Worm (Caenorhabditis elegans) whole organism, L1 larva: ENCODE data around the gene C09G9.3.

Source experiments
- C16A3.4 ChIP-seq: fragments of 150-350 bp; optimal IDR thresholded peaks from 2 replicates; lab custom pipeline; 2014; ENCODE audit warnings: missing biosample characterization, missing genetic modification characterization
- F16B12.6 ChIP-seq: fragments of 150-350 bp; optimal IDR thresholded peaks from 2 replicates; lab custom pipeline; 2014; ENCODE audit warnings: missing biosample characterization, missing genetic modification characterization
- aly-2 ChIP-seq: fragments of 150-350 bp; optimal IDR thresholded peaks from 2 replicates; lab custom pipeline; 2014; ENCODE audit warnings: missing biosample characterization, missing genetic modification characterization
- ama-1 ChIP-seq: fragments of 150-350 bp; optimal IDR thresholded peaks from 2 replicates; lab custom pipeline; 2014
- blmp-1 ChIP-seq: fragments of 150-350 bp; optimal IDR thresholded peaks from 2 replicates; lab custom pipeline; 2014; ENCODE audit warnings: missing biosample characterization, missing genetic modification characterization
- ceh-63 ChIP-seq: fragments of 200-800 bp; sonication (Bioruptor generic); optimal IDR thresholded peaks from 2 replicates; lab custom pipeline; 2018; ENCODE audit warnings: mild to moderate bottlenecking, missing genetic modification characterization, missing compliant biosample characterization
- ceh-8 ChIP-seq: fragments of 200-800 bp; sonication (Bioruptor generic); optimal IDR thresholded peaks from 2 replicates; lab custom pipeline; 2018; ENCODE audit warnings: mild to moderate bottlenecking, missing genetic modification characterization, moderate library complexity, missing compliant biosample characterization
- ceh-82 ChIP-seq, 3 experiments: fragments of 150-350 bp in 1 of 3; sonication (generic microtip) in 2 of 3; optimal IDR thresholded peaks; 2 replicates each; lab custom pipeline; 2014 to 2017; ENCODE audit warnings: missing biosample characterization in 3 of 3, missing genetic modification characterization in 3 of 3
- ceh-88 ChIP-seq: fragments of 200-800 bp; sonication (Bioruptor generic); IDR thresholded peaks from 2 replicates; pipeline ENCODE4 v1.3.6; 2022; ENCODE audit warnings: missing genetic modification characterization, missing compliant biosample characterization
- ces-1 ChIP-seq: fragments of 150-350 bp; optimal IDR thresholded peaks from 2 replicates; lab custom pipeline; 2014; ENCODE audit warnings: missing biosample characterization, missing genetic modification reagents, missing genetic modification characterization
- dsc-1 ChIP-seq: sonication (generic microtip); optimal IDR thresholded peaks from 2 replicates; lab custom pipeline; 2016; ENCODE audit warnings: mild to moderate bottlenecking, missing genetic modification characterization, missing compliant biosample characterization
- efl-1 ChIP-seq, 4 experiments: fragments of 150-350 bp; optimal IDR thresholded peaks in 3 of 4; peaks in 1 of 4; 1 replicate in 1 of 4; 2 replicates in 3 of 4; lab custom pipeline; 2014; ENCODE audit warnings: missing biosample characterization in 2 of 4, missing genetic modification characterization in 2 of 4, missing genetic modification reagents in 2 of 4
- elt-3 ChIP-seq, 6 experiments: fragments of 150-350 bp in 1 of 6; sonication (generic microtip); optimal IDR thresholded peaks; 2 replicates each; lab custom pipeline; 2017 to 2018; ENCODE audit warnings: missing biosample characterization in 6 of 6, missing genetic modification characterization in 6 of 6, inconsistent platforms in 1 of 6
- grh-1 ChIP-seq: fragments of 200-800 bp; sonication (Bioruptor generic); IDR thresholded peaks from 2 replicates; pipeline ENCODE4 v1.3.6; 2022; ENCODE audit warnings: missing genetic modification reagents, missing genetic modification characterization, missing compliant biosample characterization
- hlh-4 ChIP-seq: sonication (generic microtip); optimal IDR thresholded peaks from 2 replicates; lab custom pipeline; 2016; ENCODE audit warnings: mild to moderate bottlenecking, missing genetic modification characterization, missing compliant biosample characterization
- lin-13 ChIP-seq: fragments of 150-350 bp; optimal IDR thresholded peaks from 2 replicates; lab custom pipeline; 2014; ENCODE audit warnings: missing biosample characterization, missing genetic modification reagents, missing genetic modification characterization
- lin-14 ChIP-seq: fragments of 200-800 bp; sonication (Bioruptor generic); optimal IDR thresholded peaks from 2 replicates; lab custom pipeline; 2018; ENCODE audit warnings: mild to moderate bottlenecking, missing genetic modification characterization, moderate library complexity, missing compliant biosample characterization
- lin-35 ChIP-seq, 2 experiments: fragments of 150-350 bp; optimal IDR thresholded peaks; 2 replicates each; lab custom pipeline; 2014; ENCODE audit warnings: missing biosample characterization in 2 of 2, missing genetic modification characterization in 2 of 2, missing genetic modification reagents in 2 of 2
- lsy-2 ChIP-seq, 2 experiments: fragments of 150-350 bp; optimal IDR thresholded peaks; 2 replicates each; lab custom pipeline; 2014; ENCODE audit warnings: missing biosample characterization in 2 of 2, missing genetic modification characterization in 2 of 2
- mab-9 ChIP-seq: fragments of 200-800 bp; sonication (Bioruptor generic); IDR thresholded peaks from 2 replicates; pipeline ENCODE4 v1.3.6; 2022; ENCODE audit warnings: missing genetic modification reagents, missing genetic modification characterization, missing compliant biosample characterization
- nhr-19 ChIP-seq: fragments of 200-800 bp; sonication (Bioruptor generic); conservative IDR thresholded peaks from 2 replicates; pipeline ENCODE4 v1.3.6; 2022; ENCODE audit warnings: missing genetic modification characterization, missing compliant biosample characterization
- nhr-20 ChIP-seq: sonication (generic microtip); optimal IDR thresholded peaks from 2 replicates; lab custom pipeline; 2016; ENCODE audit warnings: mild to moderate bottlenecking, missing genetic modification characterization, missing compliant biosample characterization
- nhr-28 ChIP-seq: fragments of 150-350 bp; optimal IDR thresholded peaks from 2 replicates; lab custom pipeline; 2014; ENCODE audit warnings: missing biosample characterization, missing genetic modification characterization
- nhr-47 ChIP-seq: sonication (generic microtip); optimal IDR thresholded peaks from 2 replicates; lab custom pipeline; 2016; ENCODE audit warnings: mild to moderate bottlenecking, missing genetic modification characterization, moderate library complexity, missing compliant biosample characterization
- nhr-71 ChIP-seq: sonication (generic microtip); optimal IDR thresholded peaks from 2 replicates; lab custom pipeline; 2016; ENCODE audit warnings: mild to moderate bottlenecking, missing genetic modification characterization, moderate library complexity, missing compliant biosample characterization
- nhr-84 ChIP-seq: sonication (generic microtip); optimal IDR thresholded peaks from 2 replicates; lab custom pipeline; 2017; ENCODE audit warnings: missing biosample characterization, missing genetic modification characterization
- nhr-85 ChIP-seq: sonication (generic microtip); peaks from one replicate; lab custom pipeline; 2016; ENCODE audit warnings: missing genetic modification characterization, inconsistent platforms, missing compliant biosample characterization
- nhr-90 ChIP-seq: sonication (generic microtip); optimal IDR thresholded peaks from 2 replicates; lab custom pipeline; 2016; ENCODE audit warnings: mild to moderate bottlenecking, missing genetic modification characterization, missing compliant biosample characterization; ENCODE audit not compliant: poor library complexity
- rnt-1 ChIP-seq: sonication (generic microtip); optimal IDR thresholded peaks from 2 replicates; lab custom pipeline; 2016; ENCODE audit warnings: mild to moderate bottlenecking, missing genetic modification characterization, moderate library complexity, missing compliant biosample characterization
- skn-1 ChIP-seq: fragments of 150-350 bp; optimal IDR thresholded peaks from 2 replicates; lab custom pipeline; 2014; ENCODE audit warnings: missing biosample characterization, missing genetic modification characterization
- snpc-4 ChIP-seq: fragments of 150-350 bp; optimal IDR thresholded peaks from 2 replicates; lab custom pipeline; 2014; ENCODE audit warnings: missing biosample characterization, missing genetic modification characterization
- snu-23 ChIP-seq: sonication (generic microtip); optimal IDR thresholded peaks from 2 replicates; lab custom pipeline; 2016; ENCODE audit warnings: missing genetic modification characterization, missing compliant biosample characterization
- sox-4 ChIP-seq: sonication (generic microtip); optimal IDR thresholded peaks from 2 replicates; lab custom pipeline; 2016; ENCODE audit warnings: missing genetic modification characterization, missing compliant biosample characterization
- sup-37 ChIP-seq: fragments of 200-800 bp; sonication (Bioruptor generic); optimal IDR thresholded peaks from 2 replicates; lab custom pipeline; 2018; ENCODE audit warnings: mild to moderate bottlenecking, missing genetic modification characterization, missing compliant biosample characterization
- swsn-7 ChIP-seq: sonication (generic microtip); optimal IDR thresholded peaks from 2 replicates; lab custom pipeline; 2016; ENCODE audit warnings: missing genetic modification characterization, missing compliant biosample characterization
- tlp-1 ChIP-seq: fragments of 150-350 bp; optimal IDR thresholded peaks from 2 replicates; lab custom pipeline; 2014; ENCODE audit warnings: missing biosample characterization, missing genetic modification characterization
- unc-62 ChIP-seq: fragments of 150-350 bp; optimal IDR thresholded peaks from 2 replicates; lab custom pipeline; 2014; ENCODE audit warnings: missing biosample characterization, missing genetic modification reagents, missing genetic modification characterization
- zip-4 ChIP-seq: fragments of 200-800 bp; sonication (Bioruptor generic); optimal IDR thresholded peaks from 2 replicates; lab custom pipeline; 2018; ENCODE audit warnings: mild to moderate bottlenecking, missing genetic modification characterization, moderate library complexity, missing compliant biosample characterization
- ztf-11 ChIP-seq, 2 experiments: sonication (generic microtip); optimal IDR thresholded peaks; 2 replicates each; lab custom pipeline; 2016 to 2017; ENCODE audit warnings: missing genetic modification characterization in 2 of 2, missing biosample characterization in 1 of 2, missing compliant biosample characterization in 1 of 2
- ztf-4 ChIP-seq: fragments of 150-350 bp; optimal IDR thresholded peaks from 2 replicates; lab custom pipeline; 2014; ENCODE audit warnings: missing biosample characterization, missing genetic modification characterization

The C09G9.3 gene

DNA sequence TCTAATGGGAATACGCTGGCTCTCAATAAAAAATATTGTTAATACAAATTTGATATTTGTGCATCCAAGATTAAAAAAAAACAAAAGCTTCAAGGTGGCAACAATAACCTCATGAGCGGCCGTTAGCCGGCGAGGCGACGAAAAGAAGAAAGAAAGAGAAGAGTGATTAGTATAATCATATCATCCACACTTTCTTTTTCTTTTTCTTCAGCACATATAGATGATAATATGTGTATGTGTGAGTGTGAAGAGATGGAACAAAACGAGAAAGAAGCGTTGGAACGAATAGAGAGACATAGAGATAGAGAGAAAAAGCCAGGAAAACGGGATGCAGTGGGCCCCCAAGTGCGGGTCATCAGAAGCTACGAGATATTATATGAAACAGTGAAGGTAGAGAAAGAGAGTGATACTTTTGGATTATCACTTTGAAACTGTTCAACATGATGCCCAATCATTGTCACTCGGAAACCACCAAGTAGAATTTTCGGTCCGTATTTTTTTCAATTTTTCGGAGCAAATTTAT is 47.5 kb upstream of the C09G9.3 start:
- TF ChIP-seq skn-1: peak; percentile 22
- peak; percentile 43 for TF ChIP-seq nhr-71 (tag; lab: Kevin White, UChicago)
- no peak for TF ChIP-seq ces-1
- peak in 1 of 3 experiments; percentile 5 for TF ChIP-seq ceh-82 (tag; optimal IDR thresholded peaks at IDR 0.05; lab: Kevin White, UChicago)
- no peak for TF ChIP-seq ztf-11 (tag; optimal IDR thresholded peaks at IDR 0.05; lab: Kevin White, UChicago)
- peak; percentile 2 for TF ChIP-seq swsn-7
- peak; percentile 31 for TF ChIP-seq snu-23 (GFP tag; lab: Kevin White, UChicago)
- no peak for TF ChIP-seq sox-4 (tag; lab: Kevin White, UChicago)
- TF ChIP-seq ztf-4: no peak
- no peak for TF ChIP-seq nhr-28
- peak in 1 of 2 experiments; percentile 40 for TF ChIP-seq lsy-2 (tag; optimal IDR thresholded peaks at IDR 0.05; lab: Kevin White, UChicago)
- TF ChIP-seq rnt-1: peak; percentile 52
- TF ChIP-seq efl-1 (optimal IDR thresholded peaks at IDR 0.05; lab: Kevin White, UChicago): peak; percentile 13
- TF ChIP-seq efl-1 (GFP tag; optimal IDR thresholded peaks at IDR 0.05 in 1 of 2; lab: Kevin White, UChicago): peak in 1 of 2 experiments; percentile 56
- 0 out of 2 replicates have a peak, but pooled peaks have one; percentile 26 for TF ChIP-seq nhr-19 (GFP tag; lab: Robert Waterston, UW)
- TF ChIP-seq aly-2 (tag; lab: Kevin White, UChicago): no peak
- no peak for TF ChIP-seq dsc-1 (tag; lab: Kevin White, UChicago)
- TF ChIP-seq hlh-4: no peak
- TF ChIP-seq mab-9 (GFP tag; lab: Robert Waterston, UW): no peak
- TF ChIP-seq nhr-84: no peak
- no peak for TF ChIP-seq F16B12.6 (tag; lab: Kevin White, UChicago)
- peak; percentile 66 for TF ChIP-seq lin-14
- TF ChIP-seq unc-62: no peak
- TF ChIP-seq blmp-1: peak; percentile 79
- peak; percentile 26 for TF ChIP-seq nhr-47 (tag; lab: Kevin White, UChicago)

DNA sequence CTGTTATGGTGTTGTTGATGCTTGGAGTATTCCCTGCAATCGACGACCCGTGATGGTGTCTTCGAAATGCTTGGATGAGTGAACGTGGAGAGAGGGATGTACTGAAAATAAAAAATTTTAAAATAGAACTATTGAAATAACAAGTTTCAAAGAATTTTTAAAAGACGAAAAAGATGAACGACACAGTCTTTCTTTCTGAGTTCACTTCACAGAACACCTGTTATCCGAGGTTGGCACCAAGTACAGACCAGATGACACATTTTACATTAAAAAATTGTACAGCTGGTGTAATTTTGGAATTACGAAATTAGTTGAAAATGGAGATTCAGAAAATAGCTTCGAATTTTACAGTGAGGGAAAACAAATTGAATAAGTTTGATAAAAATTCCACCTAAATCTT is 45.9 kb upstream of the C09G9.3 start, which contains the start of gene rap-1:
Gene rap-1 (minus strand): TSS at position 101 of the 400 bp plus-strand sequence.
- TF ChIP-seq zip-4 (GFP tag; lab: Kevin White, UChicago) (no peak), nhr-71 (tag; lab: Kevin White, UChicago) (no peak), tlp-1 (tag; lab: Kevin White, UChicago) (no peak), C16A3.4 (tag; lab: Kevin White, UChicago) (no peak), efl-1 (optimal IDR thresholded peaks at IDR 0.05; lab: Kevin White, UChicago) (no peak), efl-1 (GFP tag; optimal IDR thresholded peaks at IDR 0.05 in 1 of 2; lab: Kevin White, UChicago) (peak in 1 of 2 experiments; percentile 74)

DNA sequence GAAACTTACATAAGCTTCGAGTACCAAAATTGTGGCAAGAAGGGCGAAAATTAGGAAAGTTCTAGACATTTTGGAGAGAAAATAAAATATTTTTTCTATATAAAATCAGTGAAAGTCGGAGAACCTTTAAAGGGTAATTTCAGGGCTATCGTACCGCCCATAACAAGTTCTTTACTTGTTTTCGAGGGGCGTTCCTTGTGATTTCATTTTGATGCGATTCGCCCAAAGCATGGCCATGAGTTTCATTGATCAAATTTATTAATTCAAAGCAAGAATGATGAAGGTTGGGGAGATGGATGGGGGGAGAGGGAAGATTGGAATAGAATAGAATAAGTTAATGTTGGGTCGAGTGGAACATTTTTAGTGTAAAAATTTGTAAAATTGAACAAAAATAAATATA is 43.2 kb upstream of the C09G9.3 start, which contains the start of gene C27B7.9:
Gene C27B7.9 (minus strand): TSS at position 101 of the 400 bp plus-strand sequence.
- TF ChIP-seq lin-14: no peak
- no peak for TF ChIP-seq lin-13 (GFP tag; lab: Kevin White, UChicago)
- TF ChIP-seq grh-1 (GFP tag; lab: Robert Waterston, UW): no peak
- TF ChIP-seq ceh-8 (GFP tag; lab: Kevin White, UChicago): no peak
- TF ChIP-seq nhr-84: no peak
- no peak for TF ChIP-seq snpc-4 (tag; lab: Kevin White, UChicago)
- no peak for TF ChIP-seq ceh-88 (GFP tag; lab: Robert Waterston, UW)
- TF ChIP-seq unc-62: no peak
- TF ChIP-seq ama-1 (lab: Kevin White, UChicago): no peak
- no peak for TF ChIP-seq nhr-90 (tag; lab: Kevin White, UChicago)
- TF ChIP-seq swsn-7: no peak
- TF ChIP-seq, all 84 proteins: peak for 0

DNA sequence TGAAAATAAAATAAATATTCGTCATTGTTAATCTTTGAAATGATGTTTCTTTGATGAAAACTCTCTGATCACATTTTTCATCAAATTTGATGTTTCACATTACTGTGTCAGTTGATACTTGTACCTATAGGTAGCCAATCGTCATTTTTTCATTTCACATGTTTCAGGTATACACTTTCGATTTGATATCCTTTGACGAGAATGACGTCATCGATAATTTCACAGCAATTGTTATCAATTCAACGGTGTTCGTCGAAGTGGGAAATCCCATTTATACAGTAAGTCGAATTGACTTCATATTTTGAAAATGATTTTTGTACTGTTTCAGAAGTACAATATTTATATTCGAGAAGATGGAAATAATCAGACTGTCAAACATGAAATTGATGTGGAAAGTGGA is 41.3 kb upstream of the C09G9.3 start:
- peak; percentile 14 for TF ChIP-seq nhr-20 (tag; lab: Kevin White, UChicago)
- TF ChIP-seq elt-3 (tag; optimal IDR thresholded peaks at IDR 0.05; lab: Kevin White, UChicago): peak in 1 of 6 experiments; percentile 13
- no peak for TF ChIP-seq ceh-63 (GFP tag; lab: Kevin White, UChicago)
- peak in 1 of 2 experiments; percentile 24 for TF ChIP-seq lin-35 (GFP tag; optimal IDR thresholded peaks at IDR 0.05; lab: Kevin White, UChicago)
- peak; percentile 42 for TF ChIP-seq nhr-85 (tag; lab: Kevin White, UChicago)
- TF ChIP-seq blmp-1: peak; percentile 15
- no peak for TF ChIP-seq lin-13 (GFP tag; lab: Kevin White, UChicago)
- TF ChIP-seq sup-37 (GFP tag; lab: Kevin White, UChicago): no peak
- TF ChIP-seq tlp-1 (tag; lab: Kevin White, UChicago): no peak
